Worm (Caenorhabditis elegans): ENCODE results near the gene C55B6.5.

The C55B6.5 gene

DNA sequence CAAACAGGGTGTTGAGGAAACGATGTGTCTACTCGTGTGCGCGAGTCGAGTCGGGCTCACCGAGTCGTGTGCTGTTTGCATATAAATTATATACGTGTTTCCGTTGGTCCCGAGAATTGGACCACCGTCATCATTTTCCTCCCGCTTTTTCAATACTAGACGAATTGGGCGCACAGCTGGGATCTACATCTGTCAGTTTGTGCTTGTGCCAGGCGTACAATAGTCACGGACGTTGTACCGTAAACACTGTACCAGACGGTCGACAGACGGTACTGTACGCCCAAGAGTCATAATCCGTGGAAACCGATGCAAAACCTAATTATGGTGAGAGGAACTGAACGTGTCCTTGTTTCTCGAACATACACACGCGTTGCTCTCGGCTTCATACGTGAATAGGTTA, 4.1 kb upstream of the C55B6.5 start:
- TF ChIP-seq aha-1 (tag) (peak; percentile 34), unc-39 (tag; optimal IDR thresholded peaks at IDR 0.05) (no peak)

DNA sequence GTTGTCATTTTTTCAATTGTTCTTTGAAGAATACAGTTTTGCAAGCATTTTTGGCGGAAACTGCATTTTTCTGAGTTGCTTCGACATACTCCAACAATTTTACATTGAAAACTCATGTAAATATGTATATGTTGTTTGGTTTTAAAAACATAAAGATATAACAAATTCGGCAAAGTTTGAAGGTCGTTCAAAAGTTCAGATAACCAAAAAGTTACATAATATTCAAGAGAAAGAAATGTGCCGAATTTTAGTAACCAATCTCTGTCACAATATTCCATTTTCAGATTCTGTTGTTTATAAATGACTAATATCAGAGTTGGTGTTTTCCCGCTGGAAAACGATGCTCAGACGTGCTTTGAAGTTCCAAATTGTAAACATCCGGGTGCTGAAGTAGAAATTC, 1.3 kb upstream of the C55B6.5 start, which contains the start of gene ZK867.2:
TSS of gene ZK867.2 (plus strand) at position 301 of the 400 bp plus-strand sequence.
- TF ChIP-seq ztf-11 (tag; optimal IDR thresholded peaks at IDR 0.05) (no peak), snpc-4 (tag; optimal IDR thresholded peaks at IDR 0.05) (no peak), madf-9 (GFP tag; conservative IDR thresholded peaks at IDR 0.05) (no peak), daf-16 (GFP tag; optimal IDR thresholded peaks at IDR 0.05) (no peak), daf-16 (tag; optimal IDR thresholded peaks at IDR 0.05) (no peak), T26A8.4 (GFP tag; IDR thresholded peaks at IDR 0.05) (no peak), mdt-29 (GFP tag; IDR thresholded peaks at IDR 0.05) (no peak), nhr-102 (tag; optimal IDR thresholded peaks at IDR 0.05) (no peak), unc-130 (GFP tag; optimal IDR thresholded peaks at IDR 0.05) (no peak), sdz-12 (GFP tag; optimal IDR thresholded peaks at IDR 0.05) (no peak), saeg-2 (GFP tag; IDR thresholded peaks at IDR 0.05) (no peak), spr-1 (tag; optimal IDR thresholded peaks at IDR 0.05) (no peak), rbr-2 (tag; optimal IDR thresholded peaks at IDR 0.05) (no peak), F44E2.7 (GFP tag; IDR thresholded peaks at IDR 0.05) (no peak), cey-2 (tag; optimal IDR thresholded peaks at IDR 0.05; ENCODE audit: borderline replicate concordance, insufficient read depth) (no peak), gei-8 (GFP tag; optimal IDR thresholded peaks at IDR 0.05) (no peak), zfp-3 (GFP tag; conservative IDR thresholded peaks at IDR 0.05) (no peak), egl-27 (tag; optimal IDR thresholded peaks at IDR 0.05) (no peak)

- TF ChIP-seq unc-130 (GFP tag; optimal IDR thresholded peaks at IDR 0.05) = no peak
- no peak for TF ChIP-seq madf-9 (GFP tag; conservative IDR thresholded peaks at IDR 0.05)
- TF ChIP-seq mxl-2 (GFP tag; conservative IDR thresholded peaks at IDR 0.05) = no peak
- TF ChIP-seq zfp-3 (GFP tag; conservative IDR thresholded peaks at IDR 0.05) = no peak
- no peak for TF ChIP-seq ceh-20 (GFP tag; IDR thresholded peaks at IDR 0.05)
- TF ChIP-seq nhr-237 (tag; optimal IDR thresholded peaks at IDR 0.05) = no peak
- no peak for TF ChIP-seq rbr-2 (tag; optimal IDR thresholded peaks at IDR 0.05)
- TF ChIP-seq dve-1 (tag; optimal IDR thresholded peaks at IDR 0.05; ENCODE audit: insufficient read depth) = no peak
- TF ChIP-seq lin-39 (tag; optimal IDR thresholded peaks at IDR 0.05) = no peak
- no peak for TF ChIP-seq jun-1 (tag; optimal IDR thresholded peaks at IDR 0.05)
- no peak for TF ChIP-seq zag-1 (tag; optimal IDR thresholded peaks at IDR 0.05)
- no peak for TF ChIP-seq ceh-28 (tag; optimal IDR thresholded peaks at IDR 0.05)
- no peak for TF ChIP-seq arid-1 (GFP tag; conservative IDR thresholded peaks at IDR 0.05)
Measured at ce11 chrX:7204175-7204574, 920 bp downstream of the C55B6.5 start.

DNA sequence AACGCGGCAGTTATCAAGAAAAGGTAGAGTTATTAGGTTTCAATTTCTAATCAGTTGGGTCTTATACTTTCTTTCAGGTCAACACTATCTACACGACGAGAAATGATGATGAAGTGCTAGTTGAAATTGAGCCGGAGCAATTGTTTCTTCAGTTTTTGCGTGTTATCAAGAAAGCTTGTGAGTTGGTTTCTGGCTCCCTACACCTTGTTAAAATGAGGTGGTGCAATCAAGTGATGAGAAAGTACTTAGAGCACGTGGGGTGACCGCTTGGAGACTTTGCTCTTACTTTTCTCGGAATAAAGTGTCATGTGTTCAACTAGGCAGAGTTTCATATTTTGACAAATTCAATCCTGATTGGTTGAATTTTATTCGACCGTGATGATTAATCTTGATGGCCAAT, 4.6 kb downstream of the C55B6.5 start:
- TF ChIP-seq nhr-10 (tag; optimal IDR thresholded peaks at IDR 0.05) (peak; percentile 22), nhr-77 (tag; optimal IDR thresholded peaks at IDR 0.05) (peak; percentile 33), unc-62 (GFP tag; optimal IDR thresholded peaks at IDR 0.05 in 1 of 2) (peak in 1 of 2 experiments; percentile 87), unc-62 (tag; optimal IDR thresholded peaks at IDR 0.05) (no peak), Y105C5A.15 (GFP tag; IDR thresholded peaks at IDR 0.05) (no peak), pqm-1 (tag; optimal IDR thresholded peaks at IDR 0.05) (peak; percentile 89), saeg-2 (GFP tag; IDR thresholded peaks at IDR 0.05) (no peak), php-3 (GFP tag; IDR thresholded peaks at IDR 0.05) (0 out of 2 replicates have a peak, but pooled peaks have one; percentile 40), nhr-102 (tag; optimal IDR thresholded peaks at IDR 0.05) (peak; percentile 29), ztf-7 (tag; optimal IDR thresholded peaks at IDR 0.05) (peak; percentile 52), hlh-30 (tag; optimal IDR thresholded peaks at IDR 0.05; ENCODE audit: insufficient read depth) (peak; percentile 49), dmd-9 (GFP tag; IDR thresholded peaks at IDR 0.05) (no peak), nhr-42 (GFP tag; IDR thresholded peaks at IDR 0.05) (no peak), daf-16 (GFP tag; optimal IDR thresholded peaks at IDR 0.05) (no peak), daf-16 (tag; optimal IDR thresholded peaks at IDR 0.05) (peak; percentile 79), aha-1 (tag) (peak; percentile 29), mep-1 (tag; optimal IDR thresholded peaks at IDR 0.05) (peak; percentile 3), lin-13 (GFP tag; optimal IDR thresholded peaks at IDR 0.05) (peak; percentile 18), zfp-3 (GFP tag; conservative IDR thresholded peaks at IDR 0.05) (0 out of 2 replicates have a peak, but pooled peaks have one; percentile 32), nhr-48 (tag; optimal IDR thresholded peaks at IDR 0.05) (peak; percentile 58), arid-1 (GFP tag; conservative IDR thresholded peaks at IDR 0.05) (no peak), dmd-6 (GFP tag; IDR thresholded peaks at IDR 0.05) (peak; percentile 64), hlh-11 (tag; optimal IDR thresholded peaks at IDR 0.05) (peak; percentile 71), dve-1 (tag; optimal IDR thresholded peaks at IDR 0.05; ENCODE audit: insufficient read depth) (peak; percentile 55), nhr-28 (tag; optimal IDR thresholded peaks at IDR 0.05) (peak; percentile 9)
